Worm (Caenorhabditis elegans) whole organism, late embryonic: Measurements from ENCODE around the gene ZC190.4.

Experiments
- T23F11.4 ChIP-seq: fragments of 200-800 bp; sonication (Bioruptor generic); optimal IDR thresholded peaks from 2 replicates; lab custom pipeline; 2018; ENCODE audit warnings: mild to moderate bottlenecking, missing genetic modification characterization, missing compliant biosample characterization
- ceh-18 ChIP-seq: sonication (generic microtip); optimal IDR thresholded peaks from 2 replicates; lab custom pipeline; 2016; ENCODE audit warnings: missing genetic modification characterization, missing compliant biosample characterization
- elt-2 ChIP-seq: sonication (generic microtip); optimal IDR thresholded peaks from 2 replicates; lab custom pipeline; 2016; ENCODE audit warnings: missing genetic modification reagents, missing genetic modification characterization, missing compliant biosample characterization
- elt-4 ChIP-seq: sonication (generic microtip); optimal IDR thresholded peaks from 2 replicates; lab custom pipeline; 2016; ENCODE audit warnings: missing genetic modification characterization, missing compliant biosample characterization
- eyg-1 ChIP-seq: sonication (generic microtip); optimal IDR thresholded peaks from 2 replicates; lab custom pipeline; 2016; ENCODE audit warnings: missing genotype, missing genetic modification characterization, missing compliant biosample characterization
- hlh-30 ChIP-seq: sonication (generic microtip); optimal IDR thresholded peaks from 2 replicates; lab custom pipeline; 2017; ENCODE audit warnings: antibody characterized with exemption, missing genetic modification characterization, missing compliant biosample characterization; ENCODE audit not compliant: insufficient read depth
- lin-11 ChIP-seq: fragments of 200-800 bp; sonication (Bioruptor generic); optimal IDR thresholded peaks from 2 replicates; lab custom pipeline; 2018; ENCODE audit warnings: mild to moderate bottlenecking, missing genetic modification characterization, missing compliant biosample characterization
- nfya-1 ChIP-seq: sonication (generic microtip); optimal IDR thresholded peaks from 2 replicates; lab custom pipeline; 2017; ENCODE audit warnings: missing genetic modification characterization, mild to moderate bottlenecking, missing compliant biosample characterization, antibody characterized with exemption, moderate library complexity
- nhr-11 ChIP-seq: fragments of 150-350 bp; optimal IDR thresholded peaks from 2 replicates; lab custom pipeline; 2014; ENCODE audit warnings: missing biosample characterization, missing genetic modification characterization
- pha-4 ChIP-seq: fragments of 150-350 bp; optimal IDR thresholded peaks from 2 replicates; lab custom pipeline; 2018; ENCODE audit warnings: missing biosample characterization, missing genetic modification reagents, missing genetic modification characterization
- sox-2 ChIP-seq: fragments of 200-800 bp; sonication (Bioruptor generic); IDR thresholded peaks from 2 replicates; pipeline ENCODE4 v1.3.6; 2022; ENCODE audit warnings: missing genetic modification reagents, missing genetic modification characterization, missing compliant biosample characterization

ce11 chrV:8670759-8671158 lies 4.9 kb downstream of the ZC190.4 start:
- TF ChIP-seq lin-11 (tag; lab: Kevin White, UChicago): no peak
- no peak for TF ChIP-seq sox-2 (GFP tag; lab: Robert Waterston, UW)
- no peak for TF ChIP-seq elt-2 (tag; lab: Kevin White, UChicago)
- no peak for TF ChIP-seq ceh-18 (tag; lab: Kevin White, UChicago)
- TF ChIP-seq nhr-11 (tag; lab: Kevin White, UChicago): no peak
- no peak for TF ChIP-seq eyg-1 (tag; lab: Kevin White, UChicago)
- TF ChIP-seq nfya-1 (tag; lab: Kevin White, UChicago): no peak
- no peak for TF ChIP-seq T23F11.4
- no peak for TF ChIP-seq elt-4 (tag; lab: Kevin White, UChicago)
- TF ChIP-seq hlh-30 (tag; lab: Kevin White, UChicago): no peak
- no peak for TF ChIP-seq pha-4 (tag; lab: Kevin White, UChicago)
